Worm (Caenorhabditis elegans) whole organism, mixed stage, embryonic: Measurements from ENCODE around the gene C05C12.1.
A peak's percentile ranks its signal among the peaks of the same experiment; 100 is the strongest.

ENCODE experiments used
- blmp-1 ChIP-seq: fragments of 150-350 bp; optimal IDR thresholded peaks from 2 replicates; lab custom pipeline; 2014; ENCODE audit warnings: missing biosample characterization, missing genetic modification characterization
- ceh-39 ChIP-seq: fragments of 150-350 bp; optimal IDR thresholded peaks from 2 replicates; lab custom pipeline; 2014; ENCODE audit warnings: missing biosample characterization, missing genetic modification characterization
- ces-1 ChIP-seq: fragments of 150-350 bp; optimal IDR thresholded peaks from 2 replicates; lab custom pipeline; 2014; ENCODE audit warnings: missing biosample characterization, missing genetic modification reagents, missing genetic modification characterization
- elt-1 ChIP-seq: sonication (generic microtip); optimal IDR thresholded peaks from 2 replicates; lab custom pipeline; 2017; ENCODE audit warnings: missing genetic modification characterization, mild to moderate bottlenecking, missing compliant biosample characterization, antibody characterized with exemption, moderate library complexity, borderline replicate concordance; ENCODE audit not compliant: insufficient read depth
- elt-3 ChIP-seq: fragments of 150-350 bp; optimal IDR thresholded peaks from 2 replicates; lab custom pipeline; 2014; ENCODE audit warnings: missing biosample characterization, missing genetic modification characterization
- lin-13 ChIP-seq: fragments of 150-350 bp; optimal IDR thresholded peaks from 2 replicates; lab custom pipeline; 2014; ENCODE audit warnings: missing biosample characterization, missing genetic modification characterization
- lsy-2 ChIP-seq: fragments of 150-350 bp; optimal IDR thresholded peaks from 2 replicates; lab custom pipeline; 2014; ENCODE audit warnings: missing biosample characterization, missing genetic modification characterization
- mls-2 ChIP-seq: sonication (generic microtip); optimal IDR thresholded peaks from 2 replicates; lab custom pipeline; 2016; ENCODE audit warnings: mild to moderate bottlenecking, missing genetic modification characterization, moderate library complexity, missing compliant biosample characterization
- nhr-12 ChIP-seq: fragments of 150-350 bp; optimal IDR thresholded peaks from 2 replicates; lab custom pipeline; 2014; ENCODE audit warnings: missing biosample characterization, missing genetic modification characterization
- nhr-2 ChIP-seq: fragments of 150-350 bp; optimal IDR thresholded peaks from 2 replicates; lab custom pipeline; 2014; ENCODE audit warnings: missing biosample characterization, missing genetic modification characterization
- nhr-237 ChIP-seq: fragments of 150-350 bp; optimal IDR thresholded peaks from 2 replicates; lab custom pipeline; 2014; ENCODE audit warnings: missing biosample characterization, missing genetic modification characterization
- nhr-28 ChIP-seq: fragments of 150-350 bp; optimal IDR thresholded peaks from 2 replicates; lab custom pipeline; 2014; ENCODE audit warnings: missing biosample characterization, missing genetic modification characterization
- unc-39 ChIP-seq: fragments of 150-350 bp; optimal IDR thresholded peaks from 2 replicates; lab custom pipeline; 2014; ENCODE audit warnings: missing biosample characterization, missing genetic modification characterization
- ztf-11 ChIP-seq: fragments of 150-350 bp; optimal IDR thresholded peaks from 2 replicates; lab custom pipeline; 2014; ENCODE audit warnings: missing biosample characterization, missing genetic modification characterization

ce11 chrIV:11235755-11236154, 18.0 kb upstream of the C05C12.1 start:
- TF ChIP-seq nhr-2 (tag; lab: Kevin White, UChicago) (no peak), lsy-2 (tag; lab: Kevin White, UChicago) (no peak), blmp-1 (tag; lab: Kevin White, UChicago) (no peak), mls-2 (tag; lab: Kevin White, UChicago) (no peak), lin-13 (tag; lab: Kevin White, UChicago) (no peak), ces-1 (GFP tag; lab: Kevin White, UChicago) (peak; percentile 34), nhr-12 (tag; lab: Kevin White, UChicago) (no peak), elt-3 (tag; lab: Kevin White, UChicago) (no peak), ceh-39 (tag; lab: Kevin White, UChicago) (no peak), elt-1 (tag; lab: Kevin White, UChicago) (no peak), nhr-28 (tag; lab: Kevin White, UChicago) (no peak), ztf-11 (no peak), unc-39 (no peak), nhr-237 (no peak)
